Worm (Caenorhabditis elegans): ENCODE measurements around the gene frpr-3.

ce11 chrV:7798079-7798478, 27.0 kb downstream of the frpr-3 start, which contains the start of gene ZK742.7:
- TF ChIP-seq lin-15B (tag; optimal IDR thresholded peaks at IDR 0.05) (no peak), nhr-11 (tag; optimal IDR thresholded peaks at IDR 0.05) (no peak)

Data from whole organism, L4 larva.